Fruit fly (Drosophila melanogaster): Measurements from ENCODE around the gene Mettl14.

The Mettl14 gene

dm6 chr2L:8280225-8280624, 28.0 kb upstream of the Mettl14 start (continued):
- TF ChIP-seq Myb (GFP tag; optimal IDR thresholded peaks at IDR 0.05) (no peak), Med (GFP tag) (peak; percentile 28), Hey (tag; optimal IDR thresholded peaks at IDR 0.05) (no peak), Fer1 (GFP tag; optimal IDR thresholded peaks at IDR 0.05) (no peak), eve (GFP tag; optimal IDR thresholded peaks at IDR 0.05) (no peak), so (GFP tag; IDR thresholded peaks at IDR 0.05) (no peak), CG7786 (GFP tag; optimal IDR thresholded peaks at IDR 0.05) (no peak), CG4854 (GFP tag; optimal IDR thresholded peaks at IDR 0.05) (no peak), CG13424 (tag; optimal IDR thresholded peaks at IDR 0.05) (no peak), zen (tag; optimal IDR thresholded peaks at IDR 0.05) (no peak), crc (GFP tag; optimal IDR thresholded peaks at IDR 0.05) (no peak), ci (GFP tag; IDR thresholded peaks at IDR 0.05) (no peak), CG17829 (tag; optimal IDR thresholded peaks at IDR 0.05) (no peak), CG7963 (GFP tag; IDR thresholded peaks at IDR 0.05; ENCODE audit: partially characterized antibody) (no peak), Elba2 (GFP tag; optimal IDR thresholded peaks at IDR 0.05) (no peak), oc (tag; optimal IDR thresholded peaks at IDR 0.05) (no peak), CG7839 (tag; optimal IDR thresholded peaks at IDR 0.05) (no peak), CG12769 (tag; optimal IDR thresholded peaks at IDR 0.05) (peak; percentile 44), Scr (GFP tag; IDR thresholded peaks at IDR 0.05; ENCODE audit: partially characterized antibody) (no peak), Sry-β (GFP tag; optimal IDR thresholded peaks at IDR 0.05) (no peak), Dip3 (GFP tag; optimal IDR thresholded peaks at IDR 0.05) (no peak), CG13894 (tag; optimal IDR thresholded peaks at IDR 0.05) (no peak), lab (GFP tag; optimal IDR thresholded peaks at IDR 0.05) (no peak), CG32767 (GFP tag; IDR thresholded peaks at IDR 0.05) (no peak), CG12219 (GFP tag; optimal IDR thresholded peaks at IDR 0.05) (no peak), dysf (GFP tag; IDR thresholded peaks at IDR 0.05) (no peak), lbe (GFP tag; optimal IDR thresholded peaks at IDR 0.05) (peak; percentile 21), Oli (tag; optimal IDR thresholded peaks at IDR 0.05) (no peak), YL-1 (GFP tag; optimal IDR thresholded peaks at IDR 0.05) (no peak), CG4282 (GFP tag; optimal IDR thresholded peaks at IDR 0.05) (no peak), CG11247 (GFP tag; IDR thresholded peaks at IDR 0.05) (no peak), luna (GFP tag; optimal IDR thresholded peaks at IDR 0.05) (no peak), Dbx (GFP tag; IDR thresholded peaks at IDR 0.05) (no peak), toy (GFP tag; IDR thresholded peaks at IDR 0.05) (no peak), NK7.1 (GFP tag; optimal IDR thresholded peaks at IDR 0.05) (no peak), HLHmδ (GFP tag; optimal IDR thresholded peaks at IDR 0.05) (peak; percentile 25), E2f2 (GFP tag; IDR thresholded peaks at IDR 0.05) (no peak), vfl (GFP tag; optimal IDR thresholded peaks at IDR 0.05) (no peak), hbn (GFP tag; IDR thresholded peaks at IDR 0.05; ENCODE audit: partially characterized antibody) (no peak), sima (GFP tag; optimal IDR thresholded peaks at IDR 0.05) (no peak), CG18476 (GFP tag; optimal IDR thresholded peaks at IDR 0.05) (no peak), CG1647 (GFP tag; optimal IDR thresholded peaks at IDR 0.05) (no peak), stc (GFP tag; IDR thresholded peaks at IDR 0.05) (no peak), Drgx (GFP tag; IDR thresholded peaks at IDR 0.05) (0 out of 2 replicates have a peak, but pooled peaks have one; percentile 5), HmgD (GFP tag; optimal IDR thresholded peaks at IDR 0.05) (no peak), CG2678 (tag; optimal IDR thresholded peaks at IDR 0.05) (no peak), tin (GFP tag; optimal IDR thresholded peaks at IDR 0.05) (no peak), yki (optimal IDR thresholded peaks at IDR 0.05) (no peak), Six4 (GFP tag; optimal IDR thresholded peaks at IDR 0.05) (no peak), hb (GFP tag; IDR thresholded peaks at IDR 0.05; ENCODE audit: partially characterized antibody) (no peak), gro (GFP tag; optimal IDR thresholded peaks at IDR 0.05) (no peak), CG30431 (GFP tag; optimal IDR thresholded peaks at IDR 0.05) (no peak), CG11085 (GFP tag; IDR thresholded peaks at IDR 0.05) (no peak)
